Worm (Caenorhabditis elegans): ENCODE data around the gene wht-4.

ce11 chrII:3250195-3250594, 28.5 kb upstream of the wht-4 start:
- TF ChIP-seq ztf-11 (tag; optimal IDR thresholded peaks at IDR 0.05) (no peak), sem-2 (GFP tag; optimal IDR thresholded peaks at IDR 0.05) (no peak), unc-120 (tag; optimal IDR thresholded peaks at IDR 0.05; ENCODE audit: poor library complexity, severe bottlenecking) (no peak), lsy-2 (tag; optimal IDR thresholded peaks at IDR 0.05) (no peak), nhr-28 (tag; optimal IDR thresholded peaks at IDR 0.05) (no peak), unc-39 (tag; optimal IDR thresholded peaks at IDR 0.05) (no peak), zip-8 (tag; optimal IDR thresholded peaks at IDR 0.05) (no peak), elt-3 (tag; optimal IDR thresholded peaks at IDR 0.05) (no peak), snpc-4 (tag; optimal IDR thresholded peaks at IDR 0.05) (no peak), sptf-1 (tag; optimal IDR thresholded peaks at IDR 0.05) (no peak), pha-4 (tag; optimal IDR thresholded peaks at IDR 0.05) (no peak), mls-2 (tag; optimal IDR thresholded peaks at IDR 0.05) (no peak), ceh-83 (GFP tag; optimal IDR thresholded peaks at IDR 0.05) (no peak)
